Worm (Caenorhabditis elegans) whole organism, L3 larva: Measurements from ENCODE around the gene C12D8.13.
A peak's percentile ranks its signal among the peaks of the same experiment; 100 is the strongest.

ENCODE experiments used
- R02D3.7 ChIP-seq: fragments of 150-350 bp; optimal IDR thresholded peaks from 2 replicates; lab custom pipeline; 2014; ENCODE audit warnings: missing biosample characterization, missing genetic modification characterization
- ZK546.5 ChIP-seq: sonication (generic microtip); optimal IDR thresholded peaks from 2 replicates; lab custom pipeline; 2017; ENCODE audit warnings: missing biosample characterization, missing genetic modification characterization
- aly-2 ChIP-seq: fragments of 150-350 bp; optimal IDR thresholded peaks from 2 replicates; lab custom pipeline; 2014; ENCODE audit warnings: missing biosample characterization, missing genetic modification characterization
- ama-1 ChIP-seq: fragments of 150-350 bp; optimal IDR thresholded peaks from 2 replicates; lab custom pipeline; 2018
- ceh-28 ChIP-seq: fragments of 150-350 bp; optimal IDR thresholded peaks from 2 replicates; lab custom pipeline; 2014; ENCODE audit warnings: missing biosample characterization, missing genetic modification reagents, missing genetic modification characterization
- ceh-82 ChIP-seq: fragments of 150-350 bp; optimal IDR thresholded peaks from 2 replicates; lab custom pipeline; 2014; ENCODE audit warnings: missing biosample characterization, missing genetic modification characterization
- daf-12 ChIP-seq: fragments of 150-350 bp; optimal IDR thresholded peaks from 2 replicates; lab custom pipeline; 2014; ENCODE audit warnings: missing biosample characterization, missing genetic modification reagents, missing genetic modification characterization
- egl-5 ChIP-seq: fragments of 150-350 bp; optimal IDR thresholded peaks from 2 replicates; lab custom pipeline; 2017; ENCODE audit warnings: missing biosample characterization, missing genetic modification reagents, missing genetic modification characterization, inconsistent platforms
- elt-1 ChIP-seq: fragments of 150-350 bp; optimal IDR thresholded peaks from 2 replicates; lab custom pipeline; 2014; ENCODE audit warnings: missing biosample characterization, missing genetic modification characterization
- elt-2 ChIP-seq: sonication (generic microtip); optimal IDR thresholded peaks from 2 replicates; lab custom pipeline; 2016; ENCODE audit warnings: missing genetic modification reagents, mild to moderate bottlenecking, missing genetic modification characterization, missing compliant biosample characterization
- eor-1 ChIP-seq, 2 experiments: fragments of 150-350 bp; optimal IDR thresholded peaks; 2 replicates each; lab custom pipeline; 2014 to 2018; ENCODE audit warnings: missing biosample characterization in 2 of 2, missing genetic modification characterization in 2 of 2
- fkh-10 ChIP-seq: sonication (generic microtip); optimal IDR thresholded peaks from 2 replicates; lab custom pipeline; 2017; ENCODE audit warnings: missing biosample characterization, missing genetic modification reagents, missing genetic modification characterization
- hmg-11 ChIP-seq: sonication (generic microtip); optimal IDR thresholded peaks from 2 replicates; lab custom pipeline; 2016; ENCODE audit warnings: missing genetic modification characterization, missing compliant biosample characterization
- lin-15B ChIP-seq: fragments of 150-350 bp; optimal IDR thresholded peaks from 2 replicates; lab custom pipeline; 2014; ENCODE audit warnings: missing biosample characterization, missing genetic modification characterization
- lin-39 ChIP-seq: fragments of 150-350 bp; optimal IDR thresholded peaks from 2 replicates; lab custom pipeline; 2018; ENCODE audit warnings: missing biosample characterization, missing genetic modification reagents, missing genetic modification characterization
- lsy-12 ChIP-seq: sonication (generic microtip); optimal IDR thresholded peaks from 2 replicates; lab custom pipeline; 2016; ENCODE audit warnings: mild to moderate bottlenecking, missing genetic modification characterization, missing compliant biosample characterization
- mdl-1 ChIP-seq: fragments of 150-350 bp; optimal IDR thresholded peaks from 2 replicates; lab custom pipeline; 2014; ENCODE audit warnings: missing biosample characterization, missing genetic modification characterization
- mml-1 ChIP-seq: fragments of 150-350 bp; sonication (generic microtip); optimal IDR thresholded peaks from 3 replicates; lab custom pipeline; 2014; ENCODE audit warnings: missing biosample characterization, missing genetic modification characterization
- nfya-1 ChIP-seq: sonication (generic microtip); optimal IDR thresholded peaks from 2 replicates; lab custom pipeline; 2017; ENCODE audit warnings: missing genetic modification characterization, mild to moderate bottlenecking, missing compliant biosample characterization, antibody characterized with exemption, moderate library complexity; ENCODE audit not compliant: insufficient read depth
- nhr-11 ChIP-seq: fragments of 150-350 bp; optimal IDR thresholded peaks from 2 replicates; lab custom pipeline; 2014; ENCODE audit warnings: missing biosample characterization, missing genetic modification characterization
- nhr-25 ChIP-seq: sonication (generic microtip); optimal IDR thresholded peaks from 2 replicates; lab custom pipeline; 2017; ENCODE audit warnings: missing biosample characterization, missing genetic modification characterization
- nhr-43 ChIP-seq: sonication (generic microtip); optimal IDR thresholded peaks from 2 replicates; lab custom pipeline; 2016; ENCODE audit warnings: mild to moderate bottlenecking, missing genetic modification characterization, missing compliant biosample characterization; ENCODE audit not compliant: poor library complexity, severe bottlenecking
- pha-4 ChIP-seq: fragments of 150-350 bp; optimal IDR thresholded peaks from 2 replicates; lab custom pipeline; 2014; ENCODE audit warnings: missing biosample characterization, missing genetic modification reagents, missing genetic modification characterization
- pqm-1 ChIP-seq: fragments of 150-350 bp; optimal IDR thresholded peaks from 2 replicates; lab custom pipeline; 2017; ENCODE audit warnings: missing biosample characterization, missing genetic modification characterization, inconsistent platforms
- sea-2 ChIP-seq: fragments of 150-350 bp; sonication (generic microtip); optimal IDR thresholded peaks from 4 replicates; lab custom pipeline; 2014; ENCODE audit warnings: missing biosample characterization, missing genetic modification reagents, missing genetic modification characterization
- snpc-4 ChIP-seq: fragments of 150-350 bp; optimal IDR thresholded peaks from 2 replicates; lab custom pipeline; 2014; ENCODE audit warnings: missing biosample characterization, missing genetic modification characterization
- tbx-2 ChIP-seq: sonication (generic microtip); optimal IDR thresholded peaks from 2 replicates; lab custom pipeline; 2016; ENCODE audit warnings: mild to moderate bottlenecking, missing genetic modification characterization, missing compliant biosample characterization
- unc-39 ChIP-seq: sonication (generic microtip); optimal IDR thresholded peaks from 4 replicates; lab custom pipeline; 2017; ENCODE audit warnings: missing biosample characterization, missing genetic modification characterization
- unc-62 ChIP-seq: fragments of 150-350 bp; sonication (generic microtip); optimal IDR thresholded peaks from 4 replicates; lab custom pipeline; 2014; ENCODE audit warnings: missing biosample characterization, missing genetic modification reagents, missing genetic modification characterization
- zag-1 ChIP-seq: fragments of 150-350 bp; optimal IDR thresholded peaks from 2 replicates; lab custom pipeline; 2014; ENCODE audit warnings: missing biosample characterization, missing genetic modification characterization

Gene C12D8.13

DNA sequence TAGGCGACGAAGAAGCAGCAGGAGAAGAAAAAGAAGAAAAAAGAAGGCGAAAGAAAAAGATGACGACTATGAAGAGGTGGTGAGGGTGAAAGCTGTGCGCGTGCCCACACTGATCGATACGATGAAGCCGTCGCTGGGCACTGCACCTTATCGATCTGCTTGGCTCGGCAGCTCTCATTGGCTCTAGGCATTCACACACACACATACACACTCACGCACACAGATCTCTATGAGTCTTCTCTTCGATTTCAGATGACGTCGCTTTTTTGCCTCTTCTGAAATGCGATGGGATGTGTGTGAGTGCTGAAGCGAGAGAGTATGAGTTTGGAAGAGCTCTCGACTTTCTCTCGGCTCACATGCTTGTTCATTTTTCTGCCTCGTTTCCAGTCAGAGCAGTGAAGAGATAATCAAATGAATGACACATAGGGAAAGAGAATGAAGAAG, 45.9 kb downstream of the C12D8.13 start:
- TF ChIP-seq hmg-11 (tag; lab: Kevin White, UChicago) (peak; percentile 91), unc-62 (GFP tag; lab: Kevin White, UChicago) (peak; percentile 66), unc-39 (tag; lab: Kevin White, UChicago) (no peak), R02D3.7 (tag; lab: Kevin White, UChicago) (no peak), ceh-82 (tag; lab: Kevin White, UChicago) (no peak), pqm-1 (tag; lab: Kevin White, UChicago) (no peak), mml-1 (tag; lab: Kevin White, UChicago) (no peak), eor-1 (tag; optimal IDR thresholded peaks at IDR 0.05; lab: Kevin White, UChicago) (no peak), mdl-1 (tag; lab: Kevin White, UChicago) (peak; percentile 10), snpc-4 (tag; lab: Kevin White, UChicago) (peak; percentile 35), lin-39 (tag; lab: Kevin White, UChicago) (peak; percentile 85), lin-15B (tag; lab: Kevin White, UChicago) (peak; percentile 47), elt-1 (tag; lab: Kevin White, UChicago) (peak; percentile 55), nhr-43 (tag; lab: Kevin White, UChicago) (no peak), ZK546.5 (tag; lab: Kevin White, UChicago) (no peak), nfya-1 (peak; percentile 98), zag-1 (peak; percentile 69), sea-2 (GFP tag; lab: Kevin White, UChicago) (peak; percentile 60), aly-2 (tag; lab: Kevin White, UChicago) (no peak), ceh-28 (peak; percentile 88), pha-4 (tag; lab: Kevin White, UChicago) (no peak), egl-5 (tag; lab: Kevin White, UChicago) (peak; percentile 36), nhr-25 (no peak), lsy-12 (peak; percentile 57), daf-12 (tag; lab: Kevin White, UChicago) (no peak), ama-1 (lab: Kevin White, UChicago) (no peak), nhr-11 (peak; percentile 79), elt-2 (tag; lab: Kevin White, UChicago) (no peak), tbx-2 (tag; lab: Kevin White, UChicago) (peak; percentile 72), fkh-10 (GFP tag; lab: Kevin White, UChicago) (peak; percentile 95)

DNA sequence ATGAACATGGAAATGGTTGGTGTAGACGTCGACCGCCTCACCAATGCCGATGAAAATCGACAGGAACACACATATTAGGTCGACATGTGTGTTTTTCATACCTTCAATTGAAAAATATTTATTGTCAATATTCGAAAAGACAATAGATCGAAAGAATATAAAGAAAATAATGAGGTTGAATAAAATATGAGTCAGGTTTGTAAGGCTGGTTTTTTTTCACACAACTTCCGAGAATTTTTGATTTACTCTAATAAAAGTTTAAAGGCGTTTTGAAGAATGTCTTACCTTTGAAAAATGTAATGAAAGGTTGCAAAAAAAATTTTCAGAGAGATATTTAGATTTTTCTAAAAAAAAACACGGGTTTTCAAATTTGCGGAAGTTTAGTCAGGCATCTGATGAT, 46.9 kb downstream of the C12D8.13 start, which contains the start of gene egl-3:
Gene egl-3 (minus strand): TSS at position 101 of the 400 bp plus-strand sequence.
- TF ChIP-seq aly-2 (tag; lab: Kevin White, UChicago) (no peak), hmg-11 (tag; lab: Kevin White, UChicago) (no peak), pqm-1 (tag; lab: Kevin White, UChicago) (no peak)
- TF ChIP-seq, all 47 proteins: peak for 0
